Worm (Caenorhabditis elegans) whole organism, late embryonic: ENCODE results near the gene F47B8.4.

Experiments
- F13H6.1 ChIP-seq: sonication (generic microtip); optimal IDR thresholded peaks from 2 replicates; lab custom pipeline; 2016; ENCODE audit warnings: missing genetic modification characterization, missing compliant biosample characterization
- ceh-19 ChIP-seq: fragments of 200-800 bp; sonication (Bioruptor generic); optimal IDR thresholded peaks from 2 replicates; lab custom pipeline; 2018; ENCODE audit warnings: mild to moderate bottlenecking, missing genetic modification characterization, missing compliant biosample characterization
- hlh-8 ChIP-seq: sonication (generic microtip); optimal IDR thresholded peaks from 2 replicates; lab custom pipeline; 2016; ENCODE audit warnings: missing genotype, missing genetic modification characterization, missing compliant biosample characterization

DNA sequence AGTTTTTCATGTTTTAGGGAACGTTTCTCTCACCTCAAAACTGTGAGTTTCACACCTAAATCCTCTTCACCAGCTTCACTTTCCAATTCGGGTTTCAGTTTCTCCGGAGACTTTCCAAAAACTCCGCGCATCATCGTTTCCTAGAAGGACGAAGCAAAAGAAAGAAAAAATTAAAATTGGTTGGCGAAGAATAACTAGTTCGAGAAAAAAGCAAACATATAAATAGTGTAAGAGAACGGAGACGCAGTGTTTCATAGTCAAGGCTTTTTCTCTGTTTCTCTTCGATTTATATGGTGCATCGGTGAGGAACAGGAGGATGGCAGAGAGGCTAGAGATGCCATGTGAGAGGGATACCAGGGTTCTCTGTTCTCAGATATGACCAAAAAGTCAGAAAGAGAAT, 1.7 kb downstream of the F47B8.4 start, which contains the start of gene F47B8.3:
- TF ChIP-seq ceh-19 (GFP tag; lab: Kevin White, UChicago) (no peak), hlh-8 (no peak), F13H6.1 (tag; lab: Kevin White, UChicago) (no peak)
